Worm (Caenorhabditis elegans): ENCODE data around the gene ckb-1.

The ckb-1 gene

ce11 chrIII:4343070-4343469, 22.0 kb upstream of the ckb-1 start, which contains the start of the genes B0285.3 and lcmt-1:
Gene B0285.3, minus strand, starts transcription at chrIII:4343336.
Gene lcmt-1, plus strand, starts transcription at chrIII:4343446.
- no peak for TF ChIP-seq ceh-16 (tag; optimal IDR thresholded peaks at IDR 0.05)
- TF ChIP-seq lin-39 (tag; optimal IDR thresholded peaks at IDR 0.05), result no peak
- peak; percentile 68 for TF ChIP-seq lin-15B (tag; optimal IDR thresholded peaks at IDR 0.05)
- no peak for TF ChIP-seq unc-62 (GFP tag; optimal IDR thresholded peaks at IDR 0.05)
- no peak for TF ChIP-seq ztf-11 (tag; optimal IDR thresholded peaks at IDR 0.05)
- peak; percentile 28 for TF ChIP-seq nhr-25 (tag; optimal IDR thresholded peaks at IDR 0.05)
- no peak for TF ChIP-seq unc-39 (tag; optimal IDR thresholded peaks at IDR 0.05)
- no peak for TF ChIP-seq elt-3 (tag; optimal IDR thresholded peaks at IDR 0.05)
- TF ChIP-seq sea-2 (GFP tag; optimal IDR thresholded peaks at IDR 0.05), result no peak
- no peak for TF ChIP-seq fos-1 (tag; optimal IDR thresholded peaks at IDR 0.05)
- TF ChIP-seq nhr-67 (tag; optimal IDR thresholded peaks at IDR 0.05), result no peak
- TF ChIP-seq R02D3.7 (tag; optimal IDR thresholded peaks at IDR 0.05), result no peak
- no peak for TF ChIP-seq mdl-1 (tag; optimal IDR thresholded peaks at IDR 0.05)
- no peak for TF ChIP-seq fkh-10 (GFP tag; optimal IDR thresholded peaks at IDR 0.05)
- peak; percentile 42 for TF ChIP-seq pha-4 (tag; optimal IDR thresholded peaks at IDR 0.05)
- peak; percentile 61 for TF ChIP-seq nhr-23 (tag; optimal IDR thresholded peaks at IDR 0.05)
- TF ChIP-seq ZK546.5 (tag; optimal IDR thresholded peaks at IDR 0.05), result no peak
- peak; percentile 40 for TF ChIP-seq nhr-43 (tag; optimal IDR thresholded peaks at IDR 0.05; ENCODE audit: poor library complexity, severe bottlenecking)
- TF ChIP-seq nhr-76 (tag; optimal IDR thresholded peaks at IDR 0.05), result no peak
- TF ChIP-seq nhr-237 (tag; optimal IDR thresholded peaks at IDR 0.05), result no peak
- no peak for TF ChIP-seq aly-2 (tag; optimal IDR thresholded peaks at IDR 0.05)
- TF ChIP-seq egl-5 (tag; optimal IDR thresholded peaks at IDR 0.05), result no peak
- no peak for TF ChIP-seq nhr-11 (tag; optimal IDR thresholded peaks at IDR 0.05)
- no peak for TF ChIP-seq zag-1 (tag; optimal IDR thresholded peaks at IDR 0.05)
- TF ChIP-seq elt-2 (tag; optimal IDR thresholded peaks at IDR 0.05), result peak; percentile 11
- TF ChIP-seq ztf-4 (tag; optimal IDR thresholded peaks at IDR 0.05), result no peak
- no peak for TF ChIP-seq ceh-9 (tag; optimal IDR thresholded peaks at IDR 0.05)
- TF ChIP-seq ceh-28 (tag; optimal IDR thresholded peaks at IDR 0.05), result no peak
- no peak for TF ChIP-seq elt-1 (tag; optimal IDR thresholded peaks at IDR 0.05)
- TF ChIP-seq nhr-28 (tag; optimal IDR thresholded peaks at IDR 0.05), result no peak
- TF ChIP-seq ama-1 (optimal IDR thresholded peaks at IDR 0.05), result no peak
- TF ChIP-seq tbx-2 (tag; optimal IDR thresholded peaks at IDR 0.05), result no peak
- TF ChIP-seq jun-1 (tag; optimal IDR thresholded peaks at IDR 0.05), result no peak
- TF ChIP-seq eor-1 (tag; optimal IDR thresholded peaks at IDR 0.05), result no peak
- no peak for TF ChIP-seq snpc-4 (tag; optimal IDR thresholded peaks at IDR 0.05)
- no peak for TF ChIP-seq hmg-11 (tag; optimal IDR thresholded peaks at IDR 0.05)
- no peak for TF ChIP-seq pqm-1 (tag; optimal IDR thresholded peaks at IDR 0.05)
- no peak for TF ChIP-seq daf-12 (tag; optimal IDR thresholded peaks at IDR 0.05)
- no peak for TF ChIP-seq ceh-82 (tag; optimal IDR thresholded peaks at IDR 0.05)
- TF ChIP-seq skn-1 (tag; optimal IDR thresholded peaks at IDR 0.05), result no peak
- no peak for TF ChIP-seq lsy-12 (tag; optimal IDR thresholded peaks at IDR 0.05)
- no peak for TF ChIP-seq egl-27 (tag; optimal IDR thresholded peaks at IDR 0.05)
- TF ChIP-seq nfya-1 (tag; optimal IDR thresholded peaks at IDR 0.05; ENCODE audit: insufficient read depth), result peak; percentile 52
- no peak for TF ChIP-seq nhr-12 (tag; optimal IDR thresholded peaks at IDR 0.05)
- TF ChIP-seq mml-1 (tag; optimal IDR thresholded peaks at IDR 0.05), result no peak
- TF ChIP-seq fkh-2 (tag; optimal IDR thresholded peaks at IDR 0.05), result no peak
- no peak for TF ChIP-seq nhr-77 (tag; optimal IDR thresholded peaks at IDR 0.05)

DNA sequence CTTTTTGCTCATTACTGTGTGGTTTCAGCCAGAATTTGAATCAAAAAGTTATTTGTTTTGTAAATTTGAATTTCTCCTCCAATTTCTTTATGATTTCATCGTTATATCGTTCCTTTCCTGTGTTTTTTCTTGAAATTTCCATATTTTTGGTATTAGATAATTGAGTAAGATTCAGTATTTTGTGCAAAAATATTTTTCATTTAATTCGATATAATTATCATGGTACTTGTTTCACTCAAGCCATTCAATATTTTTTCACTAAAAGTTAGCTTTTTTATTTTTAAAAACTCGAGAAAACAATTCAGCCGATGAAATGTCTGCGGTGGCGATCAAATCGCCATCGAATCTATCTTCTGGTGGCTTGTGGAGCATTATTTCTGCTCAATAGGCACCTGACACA, 20.0 kb upstream of the ckb-1 start, which contains the start of gene hse-5:
Gene hse-5, plus strand, starts transcription at position 301 of the 400 bp plus-strand sequence.
- no peak for TF ChIP-seq pha-4 (tag; optimal IDR thresholded peaks at IDR 0.05)
- TF ChIP-seq skn-1 (tag; optimal IDR thresholded peaks at IDR 0.05), result no peak
- TF ChIP-seq nhr-76 (tag; optimal IDR thresholded peaks at IDR 0.05), result no peak
- TF ChIP-seq lin-15B (tag; optimal IDR thresholded peaks at IDR 0.05), result no peak
- no peak for TF ChIP-seq snpc-4 (tag; optimal IDR thresholded peaks at IDR 0.05)
- TF ChIP-seq fos-1 (tag; optimal IDR thresholded peaks at IDR 0.05), result no peak
- TF ChIP-seq mml-1 (tag; optimal IDR thresholded peaks at IDR 0.05), result no peak
- TF ChIP-seq ceh-16 (tag; optimal IDR thresholded peaks at IDR 0.05), result no peak
- TF ChIP-seq fkh-2 (tag; optimal IDR thresholded peaks at IDR 0.05), result no peak
- no peak for TF ChIP-seq ztf-11 (tag; optimal IDR thresholded peaks at IDR 0.05)

Measured in whole organism, L3 larva.